Fruit fly (Drosophila melanogaster): ENCODE results near the gene OtopLa.

OtopLa gene

dm6 chrX:5638588-5638987, 9.7 kb downstream of the OtopLa start (continued):
- TF ChIP-seq CG9932 (GFP tag; IDR thresholded peaks at IDR 0.05) (peak; percentile 63), CG10979 (tag; optimal IDR thresholded peaks at IDR 0.05) (peak; percentile 47), gce (GFP tag; IDR thresholded peaks at IDR 0.05) (no peak), CG12659 (GFP tag; optimal IDR thresholded peaks at IDR 0.05) (peak; percentile 35), CG6683 (GFP tag; optimal IDR thresholded peaks at IDR 0.05) (peak; percentile 32), CG9215 (GFP tag; IDR thresholded peaks at IDR 0.05) (peak; percentile 50; the same call in 1 of the 2 replicates), CG17385 (GFP tag; optimal IDR thresholded peaks at IDR 0.05) (peak; percentile 18), stc (GFP tag; IDR thresholded peaks at IDR 0.05) (no peak; the same call in 1 of the 2 replicates), Mes4 (GFP tag; optimal IDR thresholded peaks at IDR 0.05) (peak; percentile 24), CG7839 (tag; optimal IDR thresholded peaks at IDR 0.05) (peak; percentile 63), Doc3 (GFP tag; IDR thresholded peaks at IDR 0.05; ENCODE audit: partially characterized antibody) (no peak), Antp (GFP tag; optimal IDR thresholded peaks at IDR 0.05) (peak; percentile 70), peb (GFP tag; IDR thresholded peaks at IDR 0.05) (peak; percentile 49; the same call in 1 of the 2 replicates), CG1647 (GFP tag; optimal IDR thresholded peaks at IDR 0.05) (peak; percentile 39), slp2 (GFP tag; optimal IDR thresholded peaks at IDR 0.05) (peak; percentile 5), caup (GFP tag; optimal IDR thresholded peaks at IDR 0.05; ENCODE audit: severe bottlenecking) (peak; percentile 70), CG8089 (GFP tag; optimal IDR thresholded peaks at IDR 0.05) (peak; percentile 15), CG30431 (GFP tag; optimal IDR thresholded peaks at IDR 0.05) (peak; percentile 29), grn (GFP tag; optimal IDR thresholded peaks at IDR 0.05) (no peak), Elba2 (GFP tag; optimal IDR thresholded peaks at IDR 0.05) (no peak), Optix (GFP tag; IDR thresholded peaks at IDR 0.05) (peak; percentile 76), grau (tag; optimal IDR thresholded peaks at IDR 0.05) (peak; percentile 54), CG15696 (tag; optimal IDR thresholded peaks at IDR 0.05) (no peak), Myb (GFP tag; optimal IDR thresholded peaks at IDR 0.05) (peak; percentile 27), chif (GFP tag; optimal IDR thresholded peaks at IDR 0.05) (peak; percentile 53 to 60), ttk (GFP tag; IDR thresholded peaks at IDR 0.05) (peak; percentile 59), Hey (tag; optimal IDR thresholded peaks at IDR 0.05) (no peak), esg (GFP tag; conservative IDR thresholded peaks at IDR 0.05) (peak; percentile 64; the same call in 1 of the 2 replicates), CG30403 (GFP tag; optimal IDR thresholded peaks at IDR 0.05) (peak; percentile 28), gcm2 (GFP tag; optimal IDR thresholded peaks at IDR 0.05) (peak; percentile 8), CG11504 (tag; optimal IDR thresholded peaks at IDR 0.05) (peak; percentile 43), dmrt99B (tag; optimal IDR thresholded peaks at IDR 0.05) (peak; percentile 51), CG3847 (GFP tag; IDR thresholded peaks at IDR 0.05) (peak; percentile 47; the same call in 1 of the 2 replicates), unpg (GFP tag; optimal IDR thresholded peaks at IDR 0.05) (peak; percentile 68), Adf1 (GFP tag; IDR thresholded peaks at IDR 0.05) (peak; percentile 88), slou (GFP tag; optimal IDR thresholded peaks at IDR 0.05) (no peak), CG13424 (tag; optimal IDR thresholded peaks at IDR 0.05) (peak; percentile 56), CG10654 (GFP tag; optimal IDR thresholded peaks at IDR 0.05) (no peak), Stat92E (GFP tag; optimal IDR thresholded peaks at IDR 0.05) (no peak), sug (tag; optimal IDR thresholded peaks at IDR 0.05) (peak; percentile 43), croc (GFP tag; conservative IDR thresholded peaks at IDR 0.05) (peak; percentile 27; the same call in 1 of the 3 replicates), Hr3 (GFP tag; optimal IDR thresholded peaks at IDR 0.05) (peak; percentile 4), Sin3A (optimal IDR thresholded peaks at IDR 0.05) (no peak), CG33557 (GFP tag; optimal IDR thresholded peaks at IDR 0.05) (no peak), CG10267 (tag; optimal IDR thresholded peaks at IDR 0.05) (peak; percentile 8), Dll (GFP tag; IDR thresholded peaks at IDR 0.05; ENCODE audit: partially characterized antibody) (no peak), onecut (GFP tag; IDR thresholded peaks at IDR 0.05) (peak; percentile 64), bbx (GFP tag; IDR thresholded peaks at IDR 0.05; ENCODE audit: partially characterized antibody) (no peak), dati (GFP tag; IDR thresholded peaks at IDR 0.05) (peak; percentile 63), D (optimal IDR thresholded peaks at IDR 0.05) (no peak), D (GFP tag; optimal IDR thresholded peaks at IDR 0.05) (no peak)
